Fruit fly (Drosophila melanogaster): ENCODE data around the gene Nedd4.

The Nedd4 gene

DNA sequence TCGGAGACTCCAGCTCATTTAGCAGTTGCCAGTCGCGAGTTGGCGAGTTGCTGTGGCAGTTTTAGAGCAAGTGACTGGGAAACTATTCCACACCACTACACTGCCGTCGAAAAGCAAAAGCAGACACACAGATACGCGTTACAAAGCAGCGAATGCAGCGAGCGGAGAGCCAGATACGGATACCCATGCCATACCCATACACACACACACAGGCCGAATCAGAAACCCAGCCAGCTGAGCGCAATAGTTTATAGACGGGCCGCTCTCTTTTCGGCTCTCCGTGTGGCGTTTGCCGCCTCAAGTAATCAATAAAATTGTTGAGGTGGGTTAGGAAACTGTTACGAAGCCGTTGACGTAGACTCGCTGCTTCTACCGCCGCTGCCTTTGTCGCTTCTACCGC is 43.9 kb downstream of the Nedd4 start:
- TF ChIP-seq CG12605 (GFP tag; IDR thresholded peaks at IDR 0.05), result peak; percentile 59; the same call in 1 of the 2 replicates
- TF ChIP-seq EcR (GFP tag; optimal IDR thresholded peaks at IDR 0.05), result peak; percentile 87
- TF ChIP-seq CG9948 (tag; optimal IDR thresholded peaks at IDR 0.05), result no peak
- no peak for TF ChIP-seq CG8301 (tag; optimal IDR thresholded peaks at IDR 0.05)
- TF ChIP-seq D1 (tag; optimal IDR thresholded peaks at IDR 0.05), result no peak
- TF ChIP-seq CG34367 (tag; optimal IDR thresholded peaks at IDR 0.05), result no peak
- TF ChIP-seq Ets98B (GFP tag; IDR thresholded peaks at IDR 0.05), result peak; percentile 72
- peak; percentile 53 for TF ChIP-seq CG32121 (GFP tag; IDR thresholded peaks at IDR 0.05)
- peak; percentile 87 for TF ChIP-seq CG13204 (GFP tag; optimal IDR thresholded peaks at IDR 0.05)
- no peak; the same call in 2 of the 3 replicates for TF ChIP-seq fd96Ca (GFP tag; IDR thresholded peaks at IDR 0.05)
- TF ChIP-seq Pif1B (GFP tag; optimal IDR thresholded peaks at IDR 0.05), result no peak
- TF ChIP-seq CG4496 (GFP tag; IDR thresholded peaks at IDR 0.05), result peak; percentile 61; the same call in 2 of the 3 replicates
- no peak for TF ChIP-seq rn (GFP tag; IDR thresholded peaks at IDR 0.05)

DNA sequence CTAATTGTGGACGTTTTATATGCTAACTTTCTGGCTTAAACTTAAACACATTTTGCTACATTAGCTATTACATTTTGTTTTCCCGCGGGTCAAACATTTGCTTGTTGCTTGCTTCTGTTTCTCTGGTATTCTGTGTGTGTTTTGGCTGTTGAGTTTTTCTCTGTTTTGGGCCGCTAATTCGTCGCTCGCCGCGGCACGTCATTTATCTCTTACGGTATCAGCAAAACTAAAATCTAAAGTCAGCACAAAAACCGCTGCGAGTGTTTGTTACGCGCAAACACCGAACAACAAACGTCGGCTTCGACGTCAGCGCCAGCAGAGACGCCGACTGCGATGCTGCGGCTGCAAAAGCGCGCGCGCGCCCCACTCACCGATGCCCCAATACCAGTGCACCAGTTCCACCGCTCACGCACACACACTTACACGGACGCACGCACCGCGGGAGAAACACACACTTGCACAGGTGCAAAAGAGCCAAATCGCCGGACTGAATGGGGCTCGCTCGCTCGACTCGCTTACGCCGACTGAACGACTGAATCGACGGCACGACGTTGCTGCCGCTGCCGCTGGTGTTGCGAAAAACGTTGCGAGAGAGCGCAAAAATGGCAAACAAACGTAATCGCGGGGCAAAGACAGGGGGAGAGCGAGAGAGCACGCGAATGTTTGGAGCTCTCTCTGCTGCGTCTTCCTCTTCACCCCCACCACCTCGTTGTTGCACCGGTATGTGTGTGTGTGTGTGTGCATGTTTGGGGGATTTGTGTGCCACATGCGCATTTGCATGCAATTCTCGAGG is 46.4 kb downstream of the Nedd4 start:
- TF ChIP-seq CG12605 (GFP tag; IDR thresholded peaks at IDR 0.05) (0 out of 2 replicates have a peak, but pooled peaks have one; percentile 51), CG4496 (GFP tag; IDR thresholded peaks at IDR 0.05) (0 out of 3 replicates have a peak, but pooled peaks have one; percentile 10), CG32121 (GFP tag; IDR thresholded peaks at IDR 0.05) (peak; percentile 53; the same call in 1 of the 2 replicates), CG17806 (tag; optimal IDR thresholded peaks at IDR 0.05) (no peak), Pif1A (GFP tag; optimal IDR thresholded peaks at IDR 0.05) (no peak), Ets98B (GFP tag; IDR thresholded peaks at IDR 0.05) (peak; percentile 69; the same call in 1 of the 2 replicates), gl (tag; optimal IDR thresholded peaks at IDR 0.05) (no peak), rn (GFP tag; IDR thresholded peaks at IDR 0.05) (no peak), CG9948 (tag; optimal IDR thresholded peaks at IDR 0.05) (no peak), CG13204 (GFP tag; optimal IDR thresholded peaks at IDR 0.05) (peak; percentile 99), EcR (GFP tag; optimal IDR thresholded peaks at IDR 0.05) (peak; percentile 95), fd96Ca (GFP tag; IDR thresholded peaks at IDR 0.05) (peak; percentile 66; the same call in 1 of the 3 replicates), CG14655 (GFP tag; optimal IDR thresholded peaks at IDR 0.05) (no peak)

DNA sequence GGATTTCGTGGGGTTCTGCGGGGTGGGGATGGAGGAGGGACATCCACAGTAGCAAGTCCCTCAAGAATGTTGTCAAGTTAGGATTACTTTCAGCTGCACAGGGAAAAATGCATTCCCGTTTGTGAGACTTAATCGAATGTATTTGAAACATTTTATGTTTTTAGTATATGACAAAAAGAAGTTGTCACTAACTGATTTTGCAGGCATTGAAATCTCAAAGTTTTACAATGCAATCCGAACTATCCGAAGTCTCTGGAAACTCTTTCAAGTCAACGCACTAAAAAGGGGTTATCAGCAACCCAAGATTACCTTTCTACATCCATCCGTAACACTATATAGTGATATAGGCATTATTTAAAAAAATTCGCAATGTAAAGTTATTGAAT is 47.0 kb downstream of the Nedd4 start:
- TF ChIP-seq Ets98B (GFP tag; IDR thresholded peaks at IDR 0.05) (no peak), CG4496 (GFP tag; IDR thresholded peaks at IDR 0.05) (0 out of 3 replicates have a peak, but pooled peaks have one; percentile 25), CG8159 (tag; optimal IDR thresholded peaks at IDR 0.05) (peak; percentile 77), Snoo (tag; optimal IDR thresholded peaks at IDR 0.05) (no peak), CG17806 (tag; optimal IDR thresholded peaks at IDR 0.05) (peak; percentile 74), gl (tag; optimal IDR thresholded peaks at IDR 0.05) (no peak), Pif1A (GFP tag; optimal IDR thresholded peaks at IDR 0.05) (peak; percentile 23), CG15710 (tag; optimal IDR thresholded peaks at IDR 0.05) (peak; percentile 63), Pif1B (GFP tag; optimal IDR thresholded peaks at IDR 0.05) (no peak), CG13204 (GFP tag; optimal IDR thresholded peaks at IDR 0.05) (no peak), CG32121 (GFP tag; IDR thresholded peaks at IDR 0.05) (no peak), CG8301 (tag; optimal IDR thresholded peaks at IDR 0.05) (peak; percentile 13), CG12605 (GFP tag; IDR thresholded peaks at IDR 0.05) (no peak), CG34367 (tag; optimal IDR thresholded peaks at IDR 0.05) (peak; percentile 74), CG9948 (tag; optimal IDR thresholded peaks at IDR 0.05) (peak; percentile 82), CG14655 (GFP tag; optimal IDR thresholded peaks at IDR 0.05) (peak; percentile 50), rn (GFP tag; IDR thresholded peaks at IDR 0.05) (no peak), D1 (tag; optimal IDR thresholded peaks at IDR 0.05) (peak; percentile 60), EcR (GFP tag; optimal IDR thresholded peaks at IDR 0.05) (no peak), CG10348 (GFP tag; IDR thresholded peaks at IDR 0.05) (no peak), fd96Ca (GFP tag; IDR thresholded peaks at IDR 0.05) (no peak)

DNA sequence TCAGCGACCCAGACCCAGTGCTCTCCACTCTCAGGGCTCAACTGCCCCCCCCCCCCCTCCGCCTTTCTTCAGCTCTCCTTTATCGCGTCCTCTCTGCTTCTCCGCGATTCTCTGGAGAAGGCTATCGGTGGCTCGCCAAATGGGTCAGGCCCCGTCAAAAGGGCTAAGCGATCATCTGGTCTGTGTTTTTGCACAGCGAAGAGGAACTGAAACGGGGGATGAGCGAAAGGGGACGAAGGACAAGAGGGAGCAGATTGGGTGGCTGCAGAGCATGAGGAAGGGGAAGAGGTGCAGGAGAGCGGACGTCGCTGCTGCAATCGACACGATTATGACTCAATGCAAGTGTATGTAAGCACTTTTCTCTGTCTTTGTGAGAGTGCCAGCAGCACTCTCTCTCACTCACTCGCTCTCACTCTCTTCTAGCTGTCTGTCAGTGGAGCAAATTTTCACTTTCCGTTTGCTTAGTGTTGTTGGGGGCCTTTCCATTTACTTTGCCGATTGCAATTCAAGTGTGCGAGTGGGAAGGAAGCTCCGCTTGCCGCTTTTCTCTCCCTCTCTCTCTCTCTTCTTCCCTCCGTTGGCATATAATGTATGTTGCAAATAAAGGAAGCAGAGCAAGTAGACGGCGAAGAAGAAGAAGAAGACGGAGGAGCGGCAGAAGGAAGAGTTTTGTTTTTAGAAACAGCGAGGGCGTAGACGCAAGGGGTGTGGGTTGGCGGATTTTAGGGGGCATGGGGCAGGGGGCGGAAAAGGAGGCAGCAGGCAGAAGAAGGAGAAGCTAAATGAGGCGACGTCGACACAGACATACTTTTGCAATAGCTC is 47.9 kb downstream of the Nedd4 start:
- TF ChIP-seq CG13204 (GFP tag; optimal IDR thresholded peaks at IDR 0.05), result peak; percentile 83
- TF ChIP-seq EcR (GFP tag; optimal IDR thresholded peaks at IDR 0.05), result peak; percentile 95
- TF ChIP-seq Pif1A (GFP tag; optimal IDR thresholded peaks at IDR 0.05), result peak; percentile 35
- peak; percentile 54 for TF ChIP-seq CG8301 (tag; optimal IDR thresholded peaks at IDR 0.05)
- TF ChIP-seq Pif1B (GFP tag; optimal IDR thresholded peaks at IDR 0.05), result peak; percentile 56
- no peak for TF ChIP-seq CG8159 (tag; optimal IDR thresholded peaks at IDR 0.05)
- no peak for TF ChIP-seq CG17806 (tag; optimal IDR thresholded peaks at IDR 0.05)
- peak; percentile 69 for TF ChIP-seq fd96Ca (GFP tag; IDR thresholded peaks at IDR 0.05)
- peak; percentile 63; the same call in 2 of the 3 replicates for TF ChIP-seq CG4496 (GFP tag; IDR thresholded peaks at IDR 0.05)
- peak; percentile 64 for TF ChIP-seq Snoo (tag; optimal IDR thresholded peaks at IDR 0.05)
- TF ChIP-seq CG9948 (tag; optimal IDR thresholded peaks at IDR 0.05), result no peak
- TF ChIP-seq CG32121 (GFP tag; IDR thresholded peaks at IDR 0.05), result peak; percentile 19; the same call in 1 of the 2 replicates
- TF ChIP-seq CG14655 (GFP tag; optimal IDR thresholded peaks at IDR 0.05), result peak; percentile 34
- no peak for TF ChIP-seq CG34367 (tag; optimal IDR thresholded peaks at IDR 0.05)
- TF ChIP-seq rn (GFP tag; IDR thresholded peaks at IDR 0.05), result no peak
- peak; percentile 59 for TF ChIP-seq Ets98B (GFP tag; IDR thresholded peaks at IDR 0.05)

DNA sequence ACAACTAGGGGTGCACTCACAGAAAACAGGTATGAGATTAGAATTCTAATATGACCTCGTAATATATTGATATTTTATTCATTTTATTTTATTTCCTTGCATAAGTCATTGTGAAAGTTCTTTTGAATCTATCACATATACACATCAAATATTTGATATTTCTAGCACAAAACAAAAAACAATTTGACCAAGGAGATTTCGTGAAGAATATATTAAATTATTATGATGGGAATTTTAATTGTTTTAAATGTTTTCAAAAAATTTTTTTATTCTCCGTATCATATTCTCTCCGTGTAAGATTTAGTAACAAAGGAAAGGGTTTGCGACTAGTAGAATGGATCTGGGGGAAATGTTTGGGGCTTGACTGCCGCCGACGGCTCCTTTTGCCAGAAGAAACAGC is 48.5 kb downstream of the Nedd4 start:
- TF ChIP-seq gl (tag; optimal IDR thresholded peaks at IDR 0.05) (peak; percentile 92), CG14655 (GFP tag; optimal IDR thresholded peaks at IDR 0.05) (peak; percentile 91), Snoo (tag; optimal IDR thresholded peaks at IDR 0.05) (peak; percentile 71), fd96Ca (GFP tag; IDR thresholded peaks at IDR 0.05) (no peak), Pif1A (GFP tag; optimal IDR thresholded peaks at IDR 0.05) (peak; percentile 86), D1 (tag; optimal IDR thresholded peaks at IDR 0.05) (peak; percentile 99), Ets98B (GFP tag; IDR thresholded peaks at IDR 0.05) (peak; percentile 66), CG9948 (tag; optimal IDR thresholded peaks at IDR 0.05) (peak; percentile 100), CG17806 (tag; optimal IDR thresholded peaks at IDR 0.05) (peak; percentile 99), CG4496 (GFP tag; IDR thresholded peaks at IDR 0.05) (peak; percentile 83), CG10348 (GFP tag; IDR thresholded peaks at IDR 0.05) (no peak), CG34367 (tag; optimal IDR thresholded peaks at IDR 0.05) (peak; percentile 98), Pif1B (GFP tag; optimal IDR thresholded peaks at IDR 0.05) (peak; percentile 80), CG12605 (GFP tag; IDR thresholded peaks at IDR 0.05) (peak; percentile 69), CG15710 (tag; optimal IDR thresholded peaks at IDR 0.05) (peak; percentile 98), CG13204 (GFP tag; optimal IDR thresholded peaks at IDR 0.05) (peak; percentile 34), CG32121 (GFP tag; IDR thresholded peaks at IDR 0.05) (peak; percentile 66), CG8159 (tag; optimal IDR thresholded peaks at IDR 0.05) (peak; percentile 99), CG8301 (tag; optimal IDR thresholded peaks at IDR 0.05) (peak; percentile 82), EcR (GFP tag; optimal IDR thresholded peaks at IDR 0.05) (peak; percentile 44), rn (GFP tag; IDR thresholded peaks at IDR 0.05) (no peak; the same call in 1 of the 2 replicates)
